Fruit fly (Drosophila melanogaster) whole organism, prepupa: Measurements from ENCODE around the gene CG5162.

ENCODE experiments used
- Blimp-1 ChIP-seq: fragments of 200-800 bp; sonication (Bioruptor generic); optimal IDR thresholded peaks from 3 replicates; lab custom pipeline; 2017; ENCODE audit warnings: missing biosample characterization, missing genetic modification characterization, mild to moderate bottlenecking, moderate library complexity, missing genetic modification reagents
- CG10669 ChIP-seq: fragments of 200-800 bp; sonication (Bioruptor generic); optimal IDR thresholded peaks from 3 replicates; lab custom pipeline; 2018; ENCODE audit warnings: missing biosample characterization, mild to moderate bottlenecking, missing genetic modification characterization, moderate library complexity
- CG11294 ChIP-seq: fragments of 200-800 bp; sonication (Bioruptor generic); IDR thresholded peaks from 2 replicates; pipeline ENCODE4 v1.3.6; 2022; ENCODE audit warnings: missing biosample characterization, missing genetic modification characterization
- CG11762 ChIP-seq: fragments of 200-800 bp; sonication (Bioruptor generic); optimal IDR thresholded peaks from 3 replicates; lab custom pipeline; 2016; ENCODE audit warnings: missing biosample characterization, missing genetic modification characterization; ENCODE audit not compliant: insufficient read depth
- CG11902 ChIP-seq: fragments of 200-800 bp; sonication (Bioruptor generic); optimal IDR thresholded peaks from 3 replicates; lab custom pipeline; 2016; ENCODE audit warnings: missing biosample characterization, missing genetic modification characterization
- CG15336 ChIP-seq: fragments of 200-800 bp; sonication (Bioruptor generic); IDR thresholded peaks from 2 replicates; pipeline ENCODE4 v1.3.6; 2022; ENCODE audit warnings: missing biosample characterization, missing genetic modification characterization
- CG1621 ChIP-seq: fragments of 200-800 bp; sonication (Bioruptor generic); optimal IDR thresholded peaks from 3 replicates; lab custom pipeline; 2018; ENCODE audit warnings: missing biosample characterization, mild to moderate bottlenecking, missing genetic modification characterization
- CG16779 ChIP-seq: fragments of 200-800 bp; sonication (Bioruptor generic); optimal IDR thresholded peaks from 3 replicates; lab custom pipeline; 2017; ENCODE audit warnings: missing biosample characterization, mild to moderate bottlenecking, missing genetic modification characterization
- CG3032 ChIP-seq: fragments of 200-800 bp; optimal IDR thresholded peaks from 2 replicates; lab custom pipeline; 2019; ENCODE audit warnings: missing biosample characterization, mild to moderate bottlenecking, missing genetic modification characterization, moderate library complexity
- CG32006 ChIP-seq: fragments of 200-800 bp; sonication (Bioruptor generic); optimal IDR thresholded peaks from 3 replicates; lab custom pipeline; 2017; ENCODE audit warnings: missing biosample characterization, mild to moderate bottlenecking, missing genetic modification characterization
- CG3919 ChIP-seq: fragments of 200-800 bp; sonication (Bioruptor generic); optimal IDR thresholded peaks from 3 replicates; lab custom pipeline; 2016; ENCODE audit warnings: missing biosample characterization, missing genetic modification characterization
- CG6163 ChIP-seq: fragments of 200-800 bp; sonication (Bioruptor generic); IDR thresholded peaks from 3 replicates; pipeline ENCODE4 v1.3.6; 2022; ENCODE audit warnings: missing biosample characterization, missing genetic modification characterization
- CG6276 ChIP-seq: fragments of 200-800 bp; sonication (Bioruptor generic); optimal IDR thresholded peaks from 2 replicates; lab custom pipeline; 2017; ENCODE audit warnings: missing biosample characterization, mild to moderate bottlenecking, missing genetic modification characterization
- CG6792 ChIP-seq: fragments of 200-800 bp; sonication (Bioruptor generic); optimal IDR thresholded peaks from 3 replicates; lab custom pipeline; 2016; ENCODE audit warnings: missing biosample characterization, missing genetic modification characterization
- CG7368 ChIP-seq: fragments of 200-800 bp; sonication (Bioruptor generic); optimal IDR thresholded peaks from 3 replicates; lab custom pipeline; 2016; ENCODE audit warnings: missing biosample characterization, missing genetic modification characterization
- CG8119 ChIP-seq: fragments of 200-800 bp; sonication (Bioruptor generic); IDR thresholded peaks from 3 replicates; pipeline ENCODE4 v1.3.6; 2022; ENCODE audit warnings: missing biosample characterization, missing genetic modification characterization
- CG8319 ChIP-seq: fragments of 200-800 bp; sonication (Bioruptor generic); optimal IDR thresholded peaks from 3 replicates; lab custom pipeline; 2016; ENCODE audit warnings: missing biosample characterization, missing genetic modification characterization
- CG8632 ChIP-seq: fragments of 200-800 bp; sonication (Bioruptor generic); optimal IDR thresholded peaks from 3 replicates; lab custom pipeline; 2016; ENCODE audit warnings: missing biosample characterization, missing genetic modification characterization
- CG9139 ChIP-seq: fragments of 200-800 bp; sonication (Bioruptor generic); optimal IDR thresholded peaks from 3 replicates; lab custom pipeline; 2017; ENCODE audit warnings: missing biosample characterization, mild to moderate bottlenecking, missing genetic modification characterization
- Eip75B ChIP-seq: fragments of 200-800 bp; sonication (Bioruptor generic); optimal IDR thresholded peaks from 3 replicates; lab custom pipeline; 2016; ENCODE audit warnings: missing biosample characterization, missing genetic modification characterization
- Eip78C ChIP-seq: fragments of 200-800 bp; sonication (Bioruptor generic); peaks from one replicate; lab custom pipeline; 2016; ENCODE audit warnings: missing biosample characterization, missing genetic modification characterization
- Eip93F ChIP-seq: fragments of 200-800 bp; sonication (Bioruptor generic); optimal IDR thresholded peaks from 2 replicates; lab custom pipeline; 2016; ENCODE audit warnings: missing biosample characterization, mild to moderate bottlenecking, missing genetic modification characterization
- Ets21C ChIP-seq: fragments of 200-800 bp; sonication (Bioruptor generic); optimal IDR thresholded peaks from 3 replicates; lab custom pipeline; 2016; ENCODE audit warnings: missing biosample characterization, missing genetic modification characterization
- Ets96B ChIP-seq: fragments of 200-800 bp; optimal IDR thresholded peaks from 2 replicates; lab custom pipeline; 2019; ENCODE audit warnings: missing biosample characterization, mild to moderate bottlenecking, missing genetic modification characterization, moderate library complexity
- Hr38 ChIP-seq: sonication (Bioruptor generic); optimal IDR thresholded peaks from 2 replicates; lab custom pipeline; 2016; ENCODE audit warnings: missing biosample characterization, missing genetic modification characterization
- Hr4 ChIP-seq: fragments of 200-800 bp; sonication (Bioruptor generic); optimal IDR thresholded peaks from 3 replicates; lab custom pipeline; 2016; ENCODE audit warnings: missing biosample characterization, missing genetic modification characterization
- Lpt ChIP-seq: fragments of 200-800 bp; sonication (Bioruptor generic); optimal IDR thresholded peaks from 3 replicates; lab custom pipeline; 2016; ENCODE audit warnings: missing biosample characterization, missing genetic modification characterization
- Met ChIP-seq: fragments of 200-800 bp; sonication (Bioruptor generic); optimal IDR thresholded peaks from 3 replicates; lab custom pipeline; 2016; ENCODE audit warnings: missing biosample characterization, missing genetic modification characterization
- OdsH ChIP-seq: fragments of 200-800 bp; sonication (Bioruptor generic); optimal IDR thresholded peaks from 3 replicates; lab custom pipeline; 2016; ENCODE audit warnings: missing biosample characterization, missing genetic modification characterization
- Smox ChIP-seq: fragments of 200-800 bp; sonication (Bioruptor generic); optimal IDR thresholded peaks from 3 replicates; lab custom pipeline; 2016; ENCODE audit warnings: missing biosample characterization, missing genetic modification characterization
- Sox102F ChIP-seq: fragments of 200-800 bp; sonication (Bioruptor generic); optimal IDR thresholded peaks from 2 replicates; lab custom pipeline; 2016; ENCODE audit warnings: missing biosample characterization, mild to moderate bottlenecking, missing genetic modification characterization
- Sox14 ChIP-seq: fragments of 200-800 bp; sonication (Bioruptor generic); optimal IDR thresholded peaks from 3 replicates; lab custom pipeline; 2016; ENCODE audit warnings: missing biosample characterization, missing genetic modification characterization
- Sox15 ChIP-seq: fragments of 200-800 bp; sonication (Bioruptor generic); optimal IDR thresholded peaks from 3 replicates; lab custom pipeline; 2016; ENCODE audit warnings: missing biosample characterization, missing genetic modification characterization
- achi ChIP-seq: fragments of 200-800 bp; sonication (Bioruptor generic); optimal IDR thresholded peaks from 3 replicates; lab custom pipeline; 2016; ENCODE audit warnings: missing biosample characterization, missing genetic modification characterization
- acj6 ChIP-seq: fragments of 200-800 bp; sonication (Bioruptor generic); optimal IDR thresholded peaks from 3 replicates; lab custom pipeline; 2016; ENCODE audit warnings: missing biosample characterization, missing genetic modification characterization
- cyc ChIP-seq: fragments of 200-800 bp; sonication (Bioruptor generic); optimal IDR thresholded peaks from 3 replicates; lab custom pipeline; 2016; ENCODE audit warnings: missing biosample characterization, missing genetic modification characterization
- eg ChIP-seq: fragments of 200-800 bp; sonication (Bioruptor generic); IDR thresholded peaks from 3 replicates; pipeline ENCODE4 v1.3.6; 2022; ENCODE audit warnings: missing biosample characterization, missing genetic modification characterization
- esn ChIP-seq: fragments of 200-800 bp; sonication (Bioruptor generic); optimal IDR thresholded peaks from 2 replicates; lab custom pipeline; 2016; ENCODE audit warnings: missing biosample characterization, mild to moderate bottlenecking, missing genetic modification characterization, moderate library complexity
- fd59A ChIP-seq: fragments of 200-800 bp; sonication (Bioruptor generic); optimal IDR thresholded peaks from 2 replicates; lab custom pipeline; 2017; ENCODE audit warnings: missing biosample characterization, mild to moderate bottlenecking, missing genetic modification characterization, missing genetic modification reagents
- fd85E ChIP-seq: fragments of 200-800 bp; sonication (Bioruptor generic); optimal IDR thresholded peaks from 3 replicates; lab custom pipeline; 2016; ENCODE audit warnings: missing biosample characterization, missing genetic modification characterization
- fkh ChIP-seq: fragments of 200-800 bp; sonication (Bioruptor generic); optimal IDR thresholded peaks from 3 replicates; lab custom pipeline; 2017; ENCODE audit warnings: missing biosample characterization, mild to moderate bottlenecking, missing genetic modification characterization, moderate library complexity
- lz ChIP-seq: fragments of 200-800 bp; sonication (Bioruptor generic); optimal IDR thresholded peaks from 3 replicates; lab custom pipeline; 2016; ENCODE audit warnings: missing biosample characterization, missing genetic modification characterization
- net ChIP-seq: fragments of 200-800 bp; sonication (Bioruptor generic); optimal IDR thresholded peaks from 3 replicates; lab custom pipeline; 2016; ENCODE audit warnings: missing biosample characterization, missing genetic modification characterization
- salr ChIP-seq, 2 experiments: fragments of 200-800 bp; sonication (Bioruptor generic); optimal IDR thresholded peaks; 3 replicates each; lab custom pipeline; 2016 to 2018; ENCODE audit warnings: missing biosample characterization in 2 of 2, missing genetic modification characterization in 2 of 2, mild to moderate bottlenecking in 1 of 2
- spab ChIP-seq: fragments of 200-800 bp; sonication (Bioruptor generic); optimal IDR thresholded peaks from 2 replicates; lab custom pipeline; 2017; ENCODE audit warnings: missing biosample characterization, mild to moderate bottlenecking, missing genetic modification characterization, missing genetic modification reagents
- ss ChIP-seq, 2 experiments: fragments of 200-800 bp; sonication (Bioruptor generic); optimal IDR thresholded peaks; 2 replicates in 1 of 2; 3 replicates in 1 of 2; lab custom pipeline; 2017 to 2018; ENCODE audit warnings: mild to moderate bottlenecking in 2 of 2, missing biosample characterization in 2 of 2, missing genetic modification characterization in 2 of 2, moderate library complexity in 1 of 2
- svp ChIP-seq: fragments of 200-800 bp; sonication (Bioruptor generic); peaks from one replicate; lab custom pipeline; 2016; ENCODE audit warnings: missing biosample characterization, missing genetic modification characterization
- topi ChIP-seq: fragments of 200-800 bp; sonication (Bioruptor generic); optimal IDR thresholded peaks from 3 replicates; lab custom pipeline; 2016; ENCODE audit warnings: missing biosample characterization, missing genetic modification characterization

Gene CG5162

dm6 chrX:17215004-17215403, at the start of gene CG5162:
CG5162 (plus strand) TSS chrX:17215304.
- TF ChIP-seq fkh (GFP tag; lab: Kevin White, UChicago): no peak
- no peak for TF ChIP-seq cyc (GFP tag; lab: Kevin White, UChicago)
- TF ChIP-seq, all 60 proteins: peak for 0

DNA sequence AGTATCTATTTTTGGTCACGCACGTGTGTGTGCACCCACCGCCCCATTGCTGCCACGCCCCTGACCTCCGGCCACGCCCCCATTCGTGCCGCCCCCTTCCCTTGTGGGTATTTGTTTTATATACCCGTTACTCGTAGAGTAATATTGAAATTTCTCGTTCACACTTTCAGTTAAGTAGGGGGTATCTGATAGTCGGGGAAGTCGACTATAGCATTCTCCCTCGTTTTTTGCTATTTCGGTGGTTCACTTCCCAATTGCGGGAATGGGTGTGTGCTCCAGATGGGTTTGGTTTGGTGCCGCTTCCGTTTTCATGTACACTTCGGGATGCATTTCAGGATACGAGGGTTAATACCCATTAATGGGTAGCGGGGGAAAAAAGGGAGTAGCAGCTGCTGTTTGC, 47.8 kb upstream of the CG5162 start:
- no peak for TF ChIP-seq CG9139 (GFP tag; lab: Kevin White, UChicago)
- TF ChIP-seq CG16779 (tag; lab: Kevin White, UChicago): no peak
- TF ChIP-seq, all 60 proteins: peak for 0

- TF ChIP-seq Lpt (GFP tag; lab: Kevin White, UChicago) (peak; percentile 18), CG3919 (peak; percentile 59), CG7368 (GFP tag; lab: Kevin White, UChicago) (peak; percentile 25), Sox14 (GFP tag; lab: Kevin White, UChicago) (no peak), esn (GFP tag; lab: Kevin White, UChicago) (peak; percentile 52), CG8319 (GFP tag; lab: Kevin White, UChicago) (peak; percentile 8), CG6792 (GFP tag; lab: Kevin White, UChicago) (peak; percentile 49), fd85E (GFP tag; lab: Kevin White, UChicago) (peak; percentile 47), Hr4 (peak; percentile 50), fd59A (no peak), CG8632 (peak; percentile 72), spab (GFP tag; lab: Kevin White, UChicago) (peak; percentile 49), CG1621 (tag; lab: Kevin White, UChicago) (peak; percentile 28), CG32006 (GFP tag; lab: Kevin White, UChicago) (peak; percentile 84), CG11902 (GFP tag; lab: Kevin White, UChicago) (peak; percentile 16), CG11294 (GFP tag; lab: Robert Waterston, UW) (peak; percentile 57), CG10669 (peak; percentile 65), Blimp-1 (GFP tag; lab: Kevin White, UChicago) (peak; percentile 4), ss (GFP tag; optimal IDR thresholded peaks at IDR 0.05; lab: Kevin White, UChicago) (peak; percentile 70 to 77), CG6163 (peak; percentile 79), salr (GFP tag; optimal IDR thresholded peaks at IDR 0.05; lab: Kevin White, UChicago) (peak; percentile 5 to 51), net (peak; percentile 43), Eip78C (GFP tag; lab: Kevin White, UChicago) (peak; percentile 74), Eip75B (GFP tag; lab: Kevin White, UChicago) (peak; percentile 34), svp (GFP tag; lab: Kevin White, UChicago) (no peak), OdsH (GFP tag; lab: Kevin White, UChicago) (peak; percentile 54), cyc (GFP tag; lab: Kevin White, UChicago) (no peak), achi (GFP tag; lab: Kevin White, UChicago) (peak; percentile 76), fkh (GFP tag; lab: Kevin White, UChicago) (no peak), Ets96B (tag; lab: Kevin White, UChicago) (peak; percentile 63), CG3032 (tag; lab: Kevin White, UChicago) (peak; percentile 73), acj6 (GFP tag; lab: Kevin White, UChicago) (peak; percentile 40), Ets21C (GFP tag; lab: Kevin White, UChicago) (no peak), Sox15 (GFP tag; lab: Kevin White, UChicago) (no peak), Hr38 (GFP tag; lab: Kevin White, UChicago) (no peak), eg (GFP tag; lab: Robert Waterston, UW) (peak; percentile 86), Sox102F (GFP tag; lab: Kevin White, UChicago) (peak; percentile 13), CG8119 (GFP tag; lab: Robert Waterston, UW) (peak; percentile 86), lz (GFP tag; lab: Kevin White, UChicago) (peak; percentile 27), Eip93F (GFP tag; lab: Kevin White, UChicago) (no peak), CG11762 (no peak), CG16779 (tag; lab: Kevin White, UChicago) (peak; percentile 58), Smox (GFP tag; lab: Kevin White, UChicago) (no peak), Met (GFP tag; lab: Kevin White, UChicago) (peak; percentile 37), CG6276 (GFP tag; lab: Kevin White, UChicago) (peak; percentile 84), CG15336 (GFP tag; lab: Robert Waterston, UW) (peak; percentile 89), topi (GFP tag; lab: Kevin White, UChicago) (no peak)
These were observed 44.6 kb upstream of the CG5162 start for dm6 chrX:17170484-17170944.
